Worm (Caenorhabditis elegans): ENCODE data around the gene T01B7.13.

- TF ChIP-seq fkh-10 (GFP tag; optimal IDR thresholded peaks at IDR 0.05) (no peak), snpc-4 (tag; optimal IDR thresholded peaks at IDR 0.05) (peak; percentile 14)
Observed at ce11 chrII:8670835-8671234, 44.4 kb upstream of the T01B7.13 start.
